Worm (Caenorhabditis elegans): ENCODE data around the gene B0238.12.

Gene B0238.12

DNA sequence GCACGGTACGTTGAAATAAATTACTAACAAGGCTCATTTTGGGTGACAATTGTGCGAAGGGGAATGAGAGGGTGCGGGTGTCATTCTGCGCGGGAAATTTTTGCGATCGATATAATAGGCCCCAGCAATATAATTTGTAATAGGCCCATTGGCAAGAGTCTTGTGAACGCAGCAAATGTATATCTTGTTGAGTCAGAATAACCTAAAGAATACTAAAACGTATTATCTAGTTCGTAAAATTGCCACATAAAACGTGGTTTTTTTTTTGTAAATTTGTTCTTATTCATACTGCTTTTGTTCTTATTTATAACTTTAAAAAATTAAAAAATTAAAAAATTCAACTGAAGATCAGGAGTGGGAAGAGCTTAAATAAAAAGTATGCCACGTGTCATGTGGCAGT is 26.2 kb upstream of the B0238.12 start, which contains the start of gene C52A10.3:
TSS of gene C52A10.3 (minus strand) at position 101 of the 400 bp plus-strand sequence.
- TF ChIP-seq F57A8.1 (GFP tag; optimal IDR thresholded peaks at IDR 0.05) (no peak), lin-35 (GFP tag; optimal IDR thresholded peaks at IDR 0.05) (no peak), tbx-9 (tag; optimal IDR thresholded peaks at IDR 0.05; ENCODE audit: borderline replicate concordance) (no peak), madf-3 (GFP tag; IDR thresholded peaks at IDR 0.05) (no peak), B0035.1 (tag; optimal IDR thresholded peaks at IDR 0.05) (no peak), ceh-40 (GFP tag; IDR thresholded peaks at IDR 0.05) (no peak), egrh-3 (GFP tag; IDR thresholded peaks at IDR 0.05) (no peak), ccch-3 (GFP tag; optimal IDR thresholded peaks at IDR 0.05) (no peak), F33H1.4 (GFP tag; IDR thresholded peaks at IDR 0.05) (no peak), ceh-27 (GFP tag; optimal IDR thresholded peaks at IDR 0.05) (no peak), Y67H2A.10 (GFP tag; conservative IDR thresholded peaks at IDR 0.05) (no peak), Y95B8A.8 (GFP tag; IDR thresholded peaks at IDR 0.05) (no peak), B0019.2 (GFP tag; conservative IDR thresholded peaks at IDR 0.05) (no peak), madf-10 (tag; optimal IDR thresholded peaks at IDR 0.05) (no peak)

DNA sequence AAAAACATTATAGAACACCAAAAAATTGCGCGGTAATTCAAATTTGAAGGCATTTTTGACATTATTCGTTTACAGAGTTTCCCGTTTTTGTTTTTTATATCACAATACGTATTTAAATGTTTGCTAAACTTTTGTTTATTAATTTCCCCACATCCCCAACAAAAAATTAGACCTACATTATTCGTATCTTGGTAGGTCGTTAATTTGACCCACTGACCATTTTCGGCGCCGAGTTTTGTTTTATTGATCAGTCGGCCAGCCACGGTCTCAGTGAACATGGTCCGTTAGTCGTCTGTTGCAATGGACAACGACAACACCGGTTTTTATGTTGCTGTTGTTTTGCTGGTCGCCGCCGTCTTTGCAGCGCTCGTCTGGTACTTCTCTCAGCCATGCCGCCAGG is 25.7 kb upstream of the B0238.12 start, which contains the start of gene B0238.15:
TSS of gene B0238.15 (plus strand) at position 301 of the 400 bp plus-strand sequence.
- TF ChIP-seq efl-1 (GFP tag; optimal IDR thresholded peaks at IDR 0.05) (peak; percentile 3), madf-6 (GFP tag; IDR thresholded peaks at IDR 0.05) (peak; percentile 47), ztf-18 (tag; optimal IDR thresholded peaks at IDR 0.05) (no peak)

DNA sequence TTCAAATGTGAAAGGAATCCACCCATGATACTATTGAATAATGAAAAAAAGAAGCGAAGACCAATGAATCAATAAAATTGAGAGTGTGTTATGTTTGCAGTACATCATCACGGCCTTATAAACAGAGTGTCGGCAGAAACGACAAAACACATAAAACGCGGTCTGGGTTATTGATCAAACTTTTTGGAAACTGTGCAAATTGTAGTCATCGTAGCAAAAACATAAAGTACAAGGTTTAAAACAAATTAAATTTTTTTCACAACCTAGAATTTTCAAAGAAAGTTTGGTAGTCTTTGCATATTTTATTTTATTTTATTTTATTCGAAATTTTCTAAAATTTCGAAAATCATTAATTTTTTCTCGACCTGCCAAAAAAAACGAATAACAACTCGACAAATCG is 22.6 kb upstream of the B0238.12 start, which contains the start of gene cest-35.1:
TSS of gene cest-35.1 (minus strand) at position 101 of the 400 bp plus-strand sequence.
- no peak for TF ChIP-seq sea-2 (GFP tag; IDR thresholded peaks at IDR 0.05)
- no peak for TF ChIP-seq lin-40 (tag; optimal IDR thresholded peaks at IDR 0.05)
- no peak for TF ChIP-seq rpc-1 (optimal IDR thresholded peaks at IDR 0.05)
- TF ChIP-seq rpc-1 (tag; optimal IDR thresholded peaks at IDR 0.05): no peak
- no peak for TF ChIP-seq nhr-179 (tag; optimal IDR thresholded peaks at IDR 0.05)
- TF ChIP-seq unc-130 (GFP tag; optimal IDR thresholded peaks at IDR 0.05): no peak
- no peak for TF ChIP-seq cebp-2 (GFP tag; IDR thresholded peaks at IDR 0.05)
- TF ChIP-seq nhr-80 (tag; optimal IDR thresholded peaks at IDR 0.05): no peak
- TF ChIP-seq hlh-26 (GFP tag; conservative IDR thresholded peaks at IDR 0.05): no peak
- TF ChIP-seq Y53G8AR.9 (GFP tag; conservative IDR thresholded peaks at IDR 0.05): no peak
- no peak for TF ChIP-seq ztf-25 (GFP tag; IDR thresholded peaks at IDR 0.05)
- TF ChIP-seq gei-17 (GFP tag; optimal IDR thresholded peaks at IDR 0.05): no peak
- TF ChIP-seq repo-1 (tag; optimal IDR thresholded peaks at IDR 0.05): no peak
- no peak for TF ChIP-seq madf-8 (GFP tag; conservative IDR thresholded peaks at IDR 0.05)
- TF ChIP-seq die-1 (tag; optimal IDR thresholded peaks at IDR 0.05): no peak
- no peak for TF ChIP-seq F55B11.4 (tag; optimal IDR thresholded peaks at IDR 0.05; ENCODE audit: borderline replicate concordance, insufficient read depth)
- TF ChIP-seq K11D2.4 (GFP tag; IDR thresholded peaks at IDR 0.05): no peak
- no peak for TF ChIP-seq B0336.3 (GFP tag; IDR thresholded peaks at IDR 0.05)

DNA sequence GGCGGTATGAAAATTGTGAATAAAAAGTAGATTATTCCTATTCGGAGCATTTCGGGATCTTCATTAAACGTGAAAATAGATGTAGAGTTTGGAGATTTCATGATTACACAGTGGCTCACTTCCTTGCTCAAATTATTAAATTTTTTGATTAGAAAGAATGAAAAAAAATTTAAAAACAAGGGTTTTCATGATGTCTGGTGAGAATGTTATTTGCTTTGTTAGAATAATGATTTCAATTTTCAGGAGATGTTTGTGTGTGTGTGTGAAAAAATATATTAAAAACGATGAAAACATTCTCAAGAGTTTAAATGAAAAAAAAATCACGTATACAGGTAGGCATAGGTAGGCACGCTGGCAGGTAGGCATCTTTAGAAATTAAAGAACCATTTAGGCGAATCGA is 13.6 kb upstream of the B0238.12 start, which contains the start of gene srt-68:
TSS of gene srt-68 (minus strand) at position 101 of the 400 bp plus-strand sequence.
- TF ChIP-seq efl-1 (GFP tag; optimal IDR thresholded peaks at IDR 0.05): no peak
- no peak for TF ChIP-seq hlh-12 (tag; optimal IDR thresholded peaks at IDR 0.05)
- TF ChIP-seq him-1 (tag; optimal IDR thresholded peaks at IDR 0.05): no peak
